Worm (Caenorhabditis elegans) whole organism, L3 larva: ENCODE measurements around the gene rpap-2.

ENCODE experiments used
- egl-27 ChIP-seq: sonication (generic microtip); optimal IDR thresholded peaks from 4 replicates; lab custom pipeline; 2017; ENCODE audit warnings: missing biosample characterization, missing genetic modification reagents, missing genetic modification characterization
- elt-2 ChIP-seq: sonication (generic microtip); optimal IDR thresholded peaks from 2 replicates; lab custom pipeline; 2016; ENCODE audit warnings: missing genetic modification reagents, mild to moderate bottlenecking, missing genetic modification characterization, missing compliant biosample characterization
- hmg-11 ChIP-seq: sonication (generic microtip); optimal IDR thresholded peaks from 2 replicates; lab custom pipeline; 2016; ENCODE audit warnings: missing genetic modification characterization, missing compliant biosample characterization
- nhr-237 ChIP-seq: fragments of 150-350 bp; optimal IDR thresholded peaks from 2 replicates; lab custom pipeline; 2014; ENCODE audit warnings: missing biosample characterization, missing genetic modification characterization
- nhr-67 ChIP-seq: fragments of 150-350 bp; optimal IDR thresholded peaks from 2 replicates; lab custom pipeline; 2014; ENCODE audit warnings: missing biosample characterization, missing genetic modification characterization
- nhr-77 ChIP-seq: fragments of 150-350 bp; optimal IDR thresholded peaks from 2 replicates; lab custom pipeline; 2014; ENCODE audit warnings: missing biosample characterization, missing genetic modification characterization
- pha-4 ChIP-seq: fragments of 150-350 bp; optimal IDR thresholded peaks from 2 replicates; lab custom pipeline; 2014; ENCODE audit warnings: missing biosample characterization, missing genetic modification reagents, missing genetic modification characterization
- pqm-1 ChIP-seq: fragments of 150-350 bp; optimal IDR thresholded peaks from 2 replicates; lab custom pipeline; 2017; ENCODE audit warnings: missing biosample characterization, missing genetic modification characterization, inconsistent platforms

- TF ChIP-seq nhr-237 (no peak), nhr-67 (tag; lab: Kevin White, UChicago) (no peak), pha-4 (tag; lab: Kevin White, UChicago) (no peak), hmg-11 (tag; lab: Kevin White, UChicago) (peak; percentile 90), egl-27 (tag; lab: Kevin White, UChicago) (peak; percentile 20), pqm-1 (tag; lab: Kevin White, UChicago) (no peak), nhr-77 (tag; lab: Kevin White, UChicago) (no peak), elt-2 (tag; lab: Kevin White, UChicago) (peak; percentile 62)
These were observed 30.2 kb upstream of the rpap-2 start for ce11 chrIII:8937571-8937970.
